Fruit fly (Drosophila melanogaster) whole organism, wandering third instar larva: ENCODE measurements around the gene Rdl.

Experiments used
- Dfd ChIP-seq: fragments of >200 bp; optimal IDR thresholded peaks from 2 replicates; lab custom pipeline; 2017; ENCODE audit warnings: missing biosample characterization, missing genetic modification characterization
- Mio ChIP-seq: sonication (Bioruptor generic); optimal IDR thresholded peaks from 2 replicates; lab custom pipeline; 2016; ENCODE audit warnings: missing biosample characterization, missing genetic modification characterization
- OdsH ChIP-seq: fragments of 200-800 bp; sonication (Bioruptor generic); optimal IDR thresholded peaks from 2 replicates; lab custom pipeline; 2016; ENCODE audit warnings: missing biosample characterization, mild to moderate bottlenecking, missing genetic modification characterization
- Sp1 ChIP-seq: fragments of 200-800 bp; sonication (Bioruptor generic); optimal IDR thresholded peaks from 3 replicates; lab custom pipeline; 2019; ENCODE audit warnings: missing biosample characterization, mild to moderate bottlenecking, missing genetic modification characterization, moderate library complexity
- brk ChIP-seq: fragments of 200-800 bp; sonication (Bioruptor generic); optimal IDR thresholded peaks from 2 replicates; lab custom pipeline; 2016; ENCODE audit warnings: missing biosample characterization, mild to moderate bottlenecking, missing genetic modification characterization
- fru ChIP-seq: fragments of 200-800 bp; sonication (Bioruptor generic); optimal IDR thresholded peaks from 3 replicates; lab custom pipeline; 2016; ENCODE audit warnings: missing biosample characterization, mild to moderate bottlenecking, missing genetic modification characterization
- h ChIP-seq: fragments of 200-800 bp; sonication (Bioruptor generic); optimal IDR thresholded peaks from 3 replicates; lab custom pipeline; 2016; ENCODE audit warnings: missing biosample characterization, mild to moderate bottlenecking, missing genetic modification characterization
- lola ChIP-seq: fragments of >200 bp; optimal IDR thresholded peaks from 2 replicates; lab custom pipeline; 2017; ENCODE audit warnings: missing biosample characterization, missing genetic modification characterization
- psq ChIP-seq: fragments of 200-800 bp; sonication (Bioruptor generic); optimal IDR thresholded peaks from 3 replicates; lab custom pipeline; 2017; ENCODE audit warnings: missing biosample characterization, mild to moderate bottlenecking, missing genetic modification characterization, moderate library complexity
- sage ChIP-seq: fragments of 200-800 bp; sonication (Bioruptor generic); optimal IDR thresholded peaks from 2 replicates; lab custom pipeline; 2016; ENCODE audit warnings: missing biosample characterization, mild to moderate bottlenecking, missing genetic modification characterization
- tai ChIP-seq: sonication (Bioruptor generic); optimal IDR thresholded peaks from 2 replicates; lab custom pipeline; 2016; ENCODE audit warnings: missing biosample characterization, missing genetic modification characterization

- no peak for TF ChIP-seq lola (GFP tag; lab: Kevin White, UChicago)
- TF ChIP-seq h (GFP tag; lab: Kevin White, UChicago): no peak
- TF ChIP-seq tai (GFP tag; lab: Kevin White, UChicago): no peak
- TF ChIP-seq psq (GFP tag; lab: Kevin White, UChicago): no peak
- TF ChIP-seq OdsH: no peak
- no peak for TF ChIP-seq fru (GFP tag; lab: Kevin White, UChicago)
- no peak for TF ChIP-seq Dfd (GFP tag; lab: Kevin White, UChicago)
- TF ChIP-seq brk (GFP tag; lab: Kevin White, UChicago): no peak
- no peak for TF ChIP-seq sage (GFP tag; lab: Kevin White, UChicago)
- TF ChIP-seq Mio: no peak
- TF ChIP-seq Sp1 (GFP tag; lab: Kevin White, UChicago): no peak
These were observed 60.7 kb downstream of the Rdl start for dm6 chr3L:9121289-9121688.
